Worm (Caenorhabditis elegans) whole organism, L1 larva: ENCODE measurements around the gene F13E9.11.

ENCODE experiments used
- C34B4.2 ChIP-seq: sonication (generic microtip); optimal IDR thresholded peaks from 2 replicates; lab custom pipeline; 2017; ENCODE audit warnings: mild to moderate bottlenecking, missing genetic modification characterization, missing compliant biosample characterization
- F16B12.6 ChIP-seq: fragments of 150-350 bp; optimal IDR thresholded peaks from 2 replicates; lab custom pipeline; 2014; ENCODE audit warnings: missing biosample characterization, missing genetic modification characterization
- Y116A8C.19 ChIP-seq: sonication (generic microtip); optimal IDR thresholded peaks from 2 replicates; lab custom pipeline; 2016; ENCODE audit warnings: missing compliant biosample characterization, missing genetic modification characterization, borderline replicate concordance
- aha-1 ChIP-seq: fragments of 150-350 bp; optimal IDR thresholded peaks from 2 replicates; lab custom pipeline; 2014; ENCODE audit warnings: missing biosample characterization, missing genetic modification characterization
- alr-1 ChIP-seq: fragments of 200-800 bp; sonication (Bioruptor generic); optimal IDR thresholded peaks from 2 replicates; lab custom pipeline; 2018; ENCODE audit warnings: borderline replicate concordance, mild to moderate bottlenecking, missing genetic modification characterization, missing compliant biosample characterization
- aly-2 ChIP-seq: fragments of 150-350 bp; optimal IDR thresholded peaks from 2 replicates; lab custom pipeline; 2014; ENCODE audit warnings: missing biosample characterization, missing genetic modification characterization
- ceh-63 ChIP-seq: fragments of 200-800 bp; sonication (Bioruptor generic); optimal IDR thresholded peaks from 2 replicates; lab custom pipeline; 2018; ENCODE audit warnings: mild to moderate bottlenecking, missing genetic modification characterization, missing compliant biosample characterization
- ceh-88 ChIP-seq: fragments of 200-800 bp; sonication (Bioruptor generic); IDR thresholded peaks from 2 replicates; pipeline ENCODE4 v1.3.6; 2022; ENCODE audit warnings: missing genetic modification characterization, missing compliant biosample characterization
- ceh-90 ChIP-seq: sonication (generic microtip); optimal IDR thresholded peaks from 2 replicates; lab custom pipeline; 2016; ENCODE audit warnings: missing genetic modification characterization, missing compliant biosample characterization
- dpl-1 ChIP-seq, 3 experiments: fragments of 150-350 bp in 2 of 3; sonication (generic microtip) in 1 of 3; optimal IDR thresholded peaks; 2 replicates each; lab custom pipeline; 2014 to 2017; ENCODE audit warnings: missing biosample characterization in 3 of 3, missing genetic modification characterization in 3 of 3, missing genetic modification reagents in 3 of 3
- egl-13 ChIP-seq: sonication (generic microtip); optimal IDR thresholded peaks from 2 replicates; lab custom pipeline; 2016; ENCODE audit warnings: missing genotype, missing genetic modification reagents, missing genetic modification characterization, missing compliant biosample characterization
- egl-27 ChIP-seq, 2 experiments: fragments of 150-350 bp in 1 of 2; sonication (generic microtip); optimal IDR thresholded peaks; 3 replicates each; lab custom pipeline; 2017 to 2018; ENCODE audit warnings: missing biosample characterization in 2 of 2, missing genetic modification characterization in 2 of 2, missing genetic modification reagents in 2 of 2
- fkh-4 ChIP-seq: sonication (generic microtip); optimal IDR thresholded peaks from 2 replicates; lab custom pipeline; 2016; ENCODE audit warnings: missing compliant biosample characterization, missing genetic modification characterization, borderline replicate concordance
- hpl-2 ChIP-seq: fragments of 150-350 bp; optimal IDR thresholded peaks from 2 replicates; lab custom pipeline; 2014; ENCODE audit warnings: missing biosample characterization, missing genetic modification reagents, missing genetic modification characterization
- irx-1 ChIP-seq: sonication (generic microtip); optimal IDR thresholded peaks from 2 replicates; lab custom pipeline; 2016; ENCODE audit warnings: missing genetic modification characterization, missing compliant biosample characterization
- isw-1 ChIP-seq: fragments of 200-800 bp; sonication (Bioruptor generic); IDR thresholded peaks from 2 replicates; pipeline ENCODE4 v1.3.6; 2022; ENCODE audit warnings: missing genetic modification characterization, missing compliant biosample characterization
- lin-13 ChIP-seq: fragments of 150-350 bp; optimal IDR thresholded peaks from 2 replicates; lab custom pipeline; 2014; ENCODE audit warnings: missing biosample characterization, missing genetic modification reagents, missing genetic modification characterization
- lin-39 ChIP-seq: fragments of 150-350 bp; optimal IDR thresholded peaks from 2 replicates; lab custom pipeline; 2014; ENCODE audit warnings: missing biosample characterization, missing genetic modification reagents, missing genetic modification characterization
- lsy-2 ChIP-seq, 2 experiments: fragments of 150-350 bp; optimal IDR thresholded peaks; 2 replicates each; lab custom pipeline; 2014; ENCODE audit warnings: missing biosample characterization in 2 of 2, missing genetic modification characterization in 2 of 2
- mdl-1 ChIP-seq, 2 experiments: fragments of 150-350 bp; optimal IDR thresholded peaks; 2 replicates each; lab custom pipeline; 2014 to 2017; ENCODE audit warnings: missing biosample characterization in 2 of 2, missing genetic modification characterization in 2 of 2, inconsistent platforms in 1 of 2
- mef-2 ChIP-seq: fragments of 150-350 bp; optimal IDR thresholded peaks from 2 replicates; lab custom pipeline; 2014; ENCODE audit warnings: missing biosample characterization, missing genetic modification characterization
- nhr-237 ChIP-seq: fragments of 150-350 bp; optimal IDR thresholded peaks from 2 replicates; lab custom pipeline; 2014; ENCODE audit warnings: missing biosample characterization, missing genetic modification characterization
- nhr-71 ChIP-seq: sonication (generic microtip); optimal IDR thresholded peaks from 2 replicates; lab custom pipeline; 2016; ENCODE audit warnings: mild to moderate bottlenecking, missing genetic modification characterization, moderate library complexity, missing compliant biosample characterization
- nhr-77 ChIP-seq: fragments of 150-350 bp; optimal IDR thresholded peaks from 2 replicates; lab custom pipeline; 2014; ENCODE audit warnings: missing biosample characterization, missing genetic modification characterization
- pag-3 ChIP-seq: sonication (generic microtip); optimal IDR thresholded peaks from 2 replicates; lab custom pipeline; 2017; ENCODE audit warnings: missing genetic modification characterization, mild to moderate bottlenecking, missing compliant biosample characterization, antibody characterized with exemption, borderline replicate concordance; ENCODE audit not compliant: insufficient read depth
- pax-3 ChIP-seq: fragments of 200-800 bp; sonication (Bioruptor generic); optimal IDR thresholded peaks from 2 replicates; lab custom pipeline; 2018; ENCODE audit warnings: mild to moderate bottlenecking, missing genetic modification characterization, moderate library complexity, missing compliant biosample characterization
- skn-1 ChIP-seq: fragments of 150-350 bp; optimal IDR thresholded peaks from 2 replicates; lab custom pipeline; 2014; ENCODE audit warnings: missing biosample characterization, missing genetic modification characterization
- snpc-4 ChIP-seq: fragments of 150-350 bp; optimal IDR thresholded peaks from 2 replicates; lab custom pipeline; 2014; ENCODE audit warnings: missing biosample characterization, missing genetic modification characterization
- snu-23 ChIP-seq: sonication (generic microtip); optimal IDR thresholded peaks from 2 replicates; lab custom pipeline; 2016; ENCODE audit warnings: missing genetic modification characterization, missing compliant biosample characterization
- sptf-1 ChIP-seq: fragments of 150-350 bp; optimal IDR thresholded peaks from 2 replicates; lab custom pipeline; 2014; ENCODE audit warnings: missing biosample characterization, missing genetic modification characterization
- sup-37 ChIP-seq: fragments of 200-800 bp; sonication (Bioruptor generic); optimal IDR thresholded peaks from 2 replicates; lab custom pipeline; 2018; ENCODE audit warnings: mild to moderate bottlenecking, missing genetic modification characterization, missing compliant biosample characterization
- tbx-2 ChIP-seq: sonication (generic microtip); optimal IDR thresholded peaks from 2 replicates; lab custom pipeline; 2016; ENCODE audit warnings: missing genetic modification characterization, missing compliant biosample characterization
- tlp-1 ChIP-seq: fragments of 150-350 bp; optimal IDR thresholded peaks from 2 replicates; lab custom pipeline; 2014; ENCODE audit warnings: missing biosample characterization, missing genetic modification characterization
- unc-130 ChIP-seq: fragments of 150-350 bp; optimal IDR thresholded peaks from 2 replicates; lab custom pipeline; 2017; ENCODE audit warnings: missing biosample characterization, missing genetic modification characterization, inconsistent platforms
- unc-30 ChIP-seq: sonication (generic microtip); optimal IDR thresholded peaks from 2 replicates; lab custom pipeline; 2017; ENCODE audit warnings: missing biosample characterization, missing genetic modification characterization
- unc-62 ChIP-seq: fragments of 150-350 bp; optimal IDR thresholded peaks from 2 replicates; lab custom pipeline; 2014; ENCODE audit warnings: missing biosample characterization, missing genetic modification reagents, missing genetic modification characterization
- unc-98 ChIP-seq: fragments of 200-800 bp; sonication (Bioruptor generic); IDR thresholded peaks from 2 replicates; pipeline ENCODE4 v1.3.6; 2022; ENCODE audit warnings: missing genetic modification characterization, missing compliant biosample characterization
- xbp-1 ChIP-seq: sonication (generic microtip); optimal IDR thresholded peaks from 2 replicates; lab custom pipeline; 2016; ENCODE audit warnings: missing genetic modification characterization, missing compliant biosample characterization
- zag-1 ChIP-seq: fragments of 150-350 bp; optimal IDR thresholded peaks from 2 replicates; lab custom pipeline; 2014; ENCODE audit warnings: missing biosample characterization, missing genetic modification characterization
- zip-4 ChIP-seq: fragments of 200-800 bp; sonication (Bioruptor generic); optimal IDR thresholded peaks from 2 replicates; lab custom pipeline; 2018; ENCODE audit warnings: mild to moderate bottlenecking, missing genetic modification characterization, moderate library complexity, missing compliant biosample characterization
- ztf-4 ChIP-seq: fragments of 150-350 bp; optimal IDR thresholded peaks from 2 replicates; lab custom pipeline; 2014; ENCODE audit warnings: missing biosample characterization, missing genetic modification characterization

Gene F13E9.11

ce11 chrIV:10842232-10842631 is 26.7 kb downstream of the F13E9.11 start:
- TF ChIP-seq egl-27 (tag; optimal IDR thresholded peaks at IDR 0.05; lab: Kevin White, UChicago) (no peak), pax-3 (tag; lab: Kevin White, UChicago) (no peak)
- TF ChIP-seq, all 84 proteins: peak for 0

- TF ChIP-seq tlp-1 (tag; lab: Kevin White, UChicago) (no peak), pag-3 (tag; lab: Kevin White, UChicago) (no peak), C34B4.2 (tag; lab: Kevin White, UChicago) (no peak), ceh-90 (tag; lab: Kevin White, UChicago) (no peak), sptf-1 (tag; lab: Kevin White, UChicago) (no peak), snu-23 (GFP tag; lab: Kevin White, UChicago) (no peak), Y116A8C.19 (tag; lab: Kevin White, UChicago) (no peak), lsy-2 (tag; optimal IDR thresholded peaks at IDR 0.05; lab: Kevin White, UChicago) (no peak), hpl-2 (no peak), lin-13 (no peak), ztf-4 (tag; lab: Kevin White, UChicago) (no peak), aly-2 (tag; lab: Kevin White, UChicago) (no peak)
Measured at ce11 chrIV:10832148-10832547, 36.8 kb downstream of the F13E9.11 start, which contains the start of gene best-15. best-15 (minus strand) TSS chrIV:10832248.

- TF ChIP-seq ceh-90 (tag; lab: Kevin White, UChicago): no peak
Measured at ce11 chrIV:10828049-10828448, 40.9 kb downstream of the F13E9.11 start, which contains the start of gene npax-3. npax-3 (minus strand) TSS chrIV:10828149.

ce11 chrIV:10826029-10826428 is 42.9 kb downstream of the F13E9.11 start:
- TF ChIP-seq snpc-4 (tag; lab: Kevin White, UChicago): no peak
- TF ChIP-seq tbx-2 (tag; lab: Kevin White, UChicago): no peak

ce11 chrIV:10825383-10825782 is 43.6 kb downstream of the F13E9.11 start:
- TF ChIP-seq fkh-4 (tag; lab: Kevin White, UChicago): no peak
- TF ChIP-seq nhr-71 (tag; lab: Kevin White, UChicago): no peak
- TF ChIP-seq unc-30 (tag; lab: Kevin White, UChicago): no peak
- no peak for TF ChIP-seq zag-1 (tag; lab: Kevin White, UChicago)
- no peak for TF ChIP-seq lin-39 (tag; lab: Kevin White, UChicago)
- TF ChIP-seq unc-62 (GFP tag; lab: Kevin White, UChicago): no peak
- TF ChIP-seq aha-1 (tag; lab: Kevin White, UChicago): no peak
- TF ChIP-seq C34B4.2 (tag; lab: Kevin White, UChicago): no peak
- TF ChIP-seq dpl-1 (GFP tag; optimal IDR thresholded peaks at IDR 0.05; lab: Kevin White, UChicago): no peak

- TF ChIP-seq zip-4 (no peak), aly-2 (tag; lab: Kevin White, UChicago) (peak; percentile 12), nhr-237 (tag; lab: Kevin White, UChicago) (peak; percentile 82), unc-130 (tag; lab: Kevin White, UChicago) (peak; percentile 79), pag-3 (tag; lab: Kevin White, UChicago) (no peak), isw-1 (GFP tag; lab: Robert Waterston, UW) (peak; percentile 39), irx-1 (tag; lab: Kevin White, UChicago) (peak; percentile 64), alr-1 (no peak), ceh-63 (GFP tag; lab: Kevin White, UChicago) (no peak), skn-1 (tag; lab: Kevin White, UChicago) (peak; percentile 62), unc-30 (tag; lab: Kevin White, UChicago) (no peak), F16B12.6 (tag; lab: Kevin White, UChicago) (peak; percentile 25), ceh-88 (GFP tag; lab: Robert Waterston, UW) (peak; percentile 66), Y116A8C.19 (tag; lab: Kevin White, UChicago) (no peak), xbp-1 (peak; percentile 63), mdl-1 (tag; optimal IDR thresholded peaks at IDR 0.05; lab: Kevin White, UChicago) (peak in 1 of 2 experiments; percentile 84), mef-2 (tag; lab: Kevin White, UChicago) (no peak), sup-37 (GFP tag; lab: Kevin White, UChicago) (peak; percentile 20), tbx-2 (tag; lab: Kevin White, UChicago) (peak; percentile 86), unc-98 (GFP tag; lab: Robert Waterston, UW) (no peak), nhr-77 (peak; percentile 88), egl-13 (tag; lab: Kevin White, UChicago) (peak; percentile 34), lsy-2 (tag; optimal IDR thresholded peaks at IDR 0.05; lab: Kevin White, UChicago) (peak; percentile 70 to 93)
Measured at ce11 chrIV:10821672-10822304, 47.1 kb downstream of the F13E9.11 start.
